Fruit fly (Drosophila melanogaster) whole organism, wandering third instar larva: ENCODE measurements around the gene Mgat3.

Experiments
- HLH106 ChIP-seq: fragments of 200-800 bp; optimal IDR thresholded peaks from 3 replicates; lab custom pipeline; 2019; ENCODE audit warnings: missing biosample characterization, mild to moderate bottlenecking, missing genetic modification characterization, moderate library complexity
- N ChIP-seq: fragments of >200 bp; optimal IDR thresholded peaks from 2 replicates; lab custom pipeline; 2018; ENCODE audit warnings: missing biosample characterization, missing external identifiers, missing genetic modification characterization
- foxo ChIP-seq, 2 experiments: fragments of 200-800 bp; sonication (Bioruptor generic); optimal IDR thresholded peaks; 2 replicates in 1 of 2; 3 replicates in 1 of 2; lab custom pipeline; 2016 to 2017; ENCODE audit warnings: missing biosample characterization in 2 of 2, missing genetic modification characterization in 2 of 2
- sv ChIP-seq: fragments of 200-800 bp; sonication (Bioruptor generic); optimal IDR thresholded peaks from 3 replicates; lab custom pipeline; 2016; ENCODE audit warnings: missing biosample characterization, missing genetic modification characterization

dm6 chr2L:13195822-13196221, 13.4 kb upstream of the Mgat3 start:
- TF ChIP-seq sv (GFP tag; lab: Kevin White, UChicago) (no peak), HLH106 (no peak), foxo (GFP tag; optimal IDR thresholded peaks at IDR 0.05; lab: Kevin White, UChicago) (no peak), N (GFP tag; lab: Kevin White, UChicago) (no peak)
